Fruit fly (Drosophila melanogaster): ENCODE results near the gene CG34175.

CG34175 gene

dm6 chr2L:3376684-3377086 is 21.1 kb upstream of the CG34175 start, which contains the start of the genes CG9662 and Ptpa (continued):
- peak; percentile 76 for TF ChIP-seq PHDP (tag; optimal IDR thresholded peaks at IDR 0.05)
- peak; percentile 75 for TF ChIP-seq eyg (GFP tag; optimal IDR thresholded peaks at IDR 0.05)
- TF ChIP-seq mirr (GFP tag; optimal IDR thresholded peaks at IDR 0.05), result no peak
- peak; percentile 70 for TF ChIP-seq tna (GFP tag; IDR thresholded peaks at IDR 0.05; ENCODE audit: partially characterized antibody)
- peak; percentile 75; the same call in 1 of the 3 replicates for TF ChIP-seq CG2889 (GFP tag; IDR thresholded peaks at IDR 0.05)
- TF ChIP-seq CG18262 (tag; optimal IDR thresholded peaks at IDR 0.05), result peak; percentile 67
- peak in 1 of 2 experiments; percentile 81 for TF ChIP-seq tll (GFP tag; optimal IDR thresholded peaks at IDR 0.05)
- TF ChIP-seq mam (GFP tag; optimal IDR thresholded peaks at IDR 0.05), result peak; percentile 93
- no peak; the same call in 1 of the 2 replicates for TF ChIP-seq GATAe (GFP tag; conservative IDR thresholded peaks at IDR 0.05)
- peak; percentile 84 for TF ChIP-seq CG15696 (tag; optimal IDR thresholded peaks at IDR 0.05)
- TF ChIP-seq CG1233 (GFP tag; optimal IDR thresholded peaks at IDR 0.05), result peak; percentile 55
- TF ChIP-seq CG14050 (GFP tag; IDR thresholded peaks at IDR 0.05), result no peak; the same call in 2 of the 3 replicates
- TF ChIP-seq Mad (GFP tag; optimal IDR thresholded peaks at IDR 0.05), result peak; percentile 75
- TF ChIP-seq CG17829 (tag; optimal IDR thresholded peaks at IDR 0.05), result peak; percentile 77
- peak; percentile 33; the same call in 1 of the 3 replicates for TF ChIP-seq so (GFP tag; IDR thresholded peaks at IDR 0.05)
- TF ChIP-seq NK7.1 (GFP tag; optimal IDR thresholded peaks at IDR 0.05), result peak; percentile 54
- TF ChIP-seq CG7839 (tag; optimal IDR thresholded peaks at IDR 0.05), result peak; percentile 78
- peak; percentile 78 for TF ChIP-seq Usf (GFP tag; optimal IDR thresholded peaks at IDR 0.05)
- TF ChIP-seq CG17912 (GFP tag; optimal IDR thresholded peaks at IDR 0.05), result no peak
- peak; percentile 43 for TF ChIP-seq HmgD (GFP tag; optimal IDR thresholded peaks at IDR 0.05)
- no peak for TF ChIP-seq CG15011 (GFP tag; optimal IDR thresholded peaks at IDR 0.05)
- TF ChIP-seq CG10431 (GFP tag; optimal IDR thresholded peaks at IDR 0.05), result no peak
- no peak for TF ChIP-seq prd (optimal IDR thresholded peaks at IDR 0.05)
- peak; percentile 92 for TF ChIP-seq prd (GFP tag; IDR thresholded peaks at IDR 0.05)
- peak; percentile 86 for TF ChIP-seq Chrac-16 (GFP tag; optimal IDR thresholded peaks at IDR 0.05)
- TF ChIP-seq CG30431 (GFP tag; optimal IDR thresholded peaks at IDR 0.05), result peak; percentile 74
- TF ChIP-seq CG15479 (GFP tag; optimal IDR thresholded peaks at IDR 0.05), result no peak
- TF ChIP-seq CG11696 (GFP tag; IDR thresholded peaks at IDR 0.05), result no peak
- TF ChIP-seq CG10654 (GFP tag; optimal IDR thresholded peaks at IDR 0.05), result peak; percentile 85
- TF ChIP-seq gsb-n (tag; optimal IDR thresholded peaks at IDR 0.05), result no peak
- TF ChIP-seq h (optimal IDR thresholded peaks at IDR 0.05), result no peak
- TF ChIP-seq Sry-β (GFP tag; optimal IDR thresholded peaks at IDR 0.05), result peak; percentile 52
- TF ChIP-seq Hand (GFP tag; optimal IDR thresholded peaks at IDR 0.05), result no peak
- TF ChIP-seq CG3995 (GFP tag; optimal IDR thresholded peaks at IDR 0.05), result peak; percentile 59
- TF ChIP-seq ara (GFP tag; IDR thresholded peaks at IDR 0.05), result no peak
- TF ChIP-seq Mrtf (GFP tag; IDR thresholded peaks at IDR 0.05), result peak; percentile 72
- TF ChIP-seq YL-1 (GFP tag; optimal IDR thresholded peaks at IDR 0.05), result peak; percentile 46
- peak; percentile 28 for TF ChIP-seq B-H2 (GFP tag; optimal IDR thresholded peaks at IDR 0.05)
- peak; percentile 53; the same call in 1 of the 2 replicates for TF ChIP-seq CG1024 (GFP tag; IDR thresholded peaks at IDR 0.05)
- peak; percentile 80 for TF ChIP-seq trem (tag; optimal IDR thresholded peaks at IDR 0.05)
- peak; percentile 54 for TF ChIP-seq CG13894 (tag; optimal IDR thresholded peaks at IDR 0.05)
- peak; percentile 80 for TF ChIP-seq CG13424 (tag; optimal IDR thresholded peaks at IDR 0.05)
- peak; percentile 35 for TF ChIP-seq Dp (GFP tag; optimal IDR thresholded peaks at IDR 0.05)
- TF ChIP-seq crc (GFP tag; optimal IDR thresholded peaks at IDR 0.05), result peak; percentile 43
- TF ChIP-seq chif (GFP tag; optimal IDR thresholded peaks at IDR 0.05), result peak; percentile 54 to 86
- peak; percentile 54; the same call in 1 of the 2 replicates for TF ChIP-seq Lim3 (GFP tag; IDR thresholded peaks at IDR 0.05)
- peak; percentile 90 for TF ChIP-seq HLH54F (GFP tag; optimal IDR thresholded peaks at IDR 0.05)
- TF ChIP-seq CG8924 (tag; optimal IDR thresholded peaks at IDR 0.05), result peak; percentile 74
- TF ChIP-seq inv (GFP tag; IDR thresholded peaks at IDR 0.05; ENCODE audit: partially characterized antibody), result peak; percentile 93
- no peak for TF ChIP-seq cad (GFP tag; optimal IDR thresholded peaks at IDR 0.05)
- TF ChIP-seq otp (GFP tag; IDR thresholded peaks at IDR 0.05), result peak; percentile 61; the same call in 2 of the 3 replicates
